Fruit fly (Drosophila melanogaster) whole organism, embryonic: ENCODE measurements around the gene CG15209.
A peak's percentile ranks its signal among the peaks of the same experiment; 100 is the strongest.

Experiments
- Adf1 ChIP-seq: fragments of 200-800 bp; sonication (Bioruptor generic); IDR thresholded peaks from 2 replicates; pipeline ENCODE4 v1.3.6; 2022; ENCODE audit warnings: missing biosample characterization, missing genetic modification characterization
- Atf-2 ChIP-seq: fragments of 200-800 bp; sonication (Bioruptor generic); optimal IDR thresholded peaks from 2 replicates; lab custom pipeline; 2016; ENCODE audit warnings: missing biosample characterization, missing genetic modification characterization
- BEAF-32 ChIP-seq: fragments of 200-800 bp; sonication (Bioruptor generic); optimal IDR thresholded peaks from 3 replicates; lab custom pipeline; 2017; ENCODE audit warnings: missing biosample characterization, missing genetic modification characterization, mild to moderate bottlenecking, moderate library complexity, missing genetic modification reagents
- Blimp-1 ChIP-seq: fragments of 200-800 bp; sonication (Bioruptor generic); optimal IDR thresholded peaks from 3 replicates; lab custom pipeline; 2018; ENCODE audit warnings: missing biosample characterization, missing genetic modification characterization, mild to moderate bottlenecking, moderate library complexity, missing genetic modification reagents
- CG10462 ChIP-seq: fragments of 200-800 bp; sonication (Bioruptor generic); optimal IDR thresholded peaks from 2 replicates; lab custom pipeline; 2016; ENCODE audit warnings: missing biosample characterization, missing genetic modification characterization
- CG11085 ChIP-seq: fragments of 200-800 bp; sonication (Bioruptor generic); IDR thresholded peaks from 2 replicates; pipeline ENCODE4 v1.3.6; 2022; ENCODE audit warnings: missing biosample characterization, missing genetic modification characterization
- CG12104 ChIP-seq: fragments of 200-800 bp; sonication (Bioruptor generic); optimal IDR thresholded peaks from 3 replicates; lab custom pipeline; 2016; ENCODE audit warnings: missing biosample characterization, missing genetic modification characterization
- CG17612 ChIP-seq: fragments of 200-800 bp; sonication (Bioruptor generic); IDR thresholded peaks from 2 replicates; pipeline ENCODE4 v1.3.6; 2022; ENCODE audit warnings: missing biosample characterization, missing genetic modification characterization
- CG1832 ChIP-seq: fragments of 200-800 bp; sonication (Bioruptor generic); optimal IDR thresholded peaks from 2 replicates; lab custom pipeline; 2017; ENCODE audit warnings: missing biosample characterization, mild to moderate bottlenecking, missing genetic modification characterization, inconsistent platforms
- CG34422 ChIP-seq: fragments of 200-800 bp; sonication (Bioruptor generic); IDR thresholded peaks from 3 replicates; pipeline ENCODE4 v1.3.6; 2022; ENCODE audit warnings: missing biosample characterization, missing genetic modification characterization
- CG3726 ChIP-seq: fragments of 200-800 bp; sonication (Bioruptor generic); IDR thresholded peaks from 3 replicates; pipeline ENCODE4, ENCODE4 v1.3.6; 2022; ENCODE audit warnings: missing biosample characterization, missing genetic modification characterization
- CG5245 ChIP-seq: fragments of 200-800 bp; sonication (Bioruptor generic); optimal IDR thresholded peaks from 3 replicates; lab custom pipeline; 2016; ENCODE audit warnings: missing biosample characterization, missing genetic modification characterization
- CG5953 ChIP-seq: fragments of 200-800 bp; sonication (Bioruptor generic); IDR thresholded peaks from 2 replicates; pipeline ENCODE4 v1.3.6; 2022; ENCODE audit warnings: missing biosample characterization, missing genetic modification characterization
- CG6254 ChIP-seq: fragments of 200-800 bp; sonication (Bioruptor generic); optimal IDR thresholded peaks from 3 replicates; lab custom pipeline; 2017; ENCODE audit warnings: mild to moderate bottlenecking, missing biosample characterization, missing genetic modification reagents, missing genetic modification characterization
- CG6272 ChIP-seq: fragments of 200-800 bp; sonication (Bioruptor generic); IDR thresholded peaks from 2 replicates; pipeline ENCODE4 v1.3.6; 2022; ENCODE audit warnings: missing biosample characterization, missing genetic modification characterization
- CTCF ChIP-seq: fragments of 200-800 bp; sonication (Bioruptor generic); optimal IDR thresholded peaks from 2 replicates; lab custom pipeline; 2017; ENCODE audit warnings: missing biosample characterization, mild to moderate bottlenecking, missing genetic modification characterization, moderate library complexity
- Chrac-16 ChIP-seq: fragments of 200-800 bp; sonication (Bioruptor generic); optimal IDR thresholded peaks from 3 replicates; lab custom pipeline; 2016; ENCODE audit warnings: missing biosample characterization, missing genetic modification characterization
- Deaf1 ChIP-seq: fragments of 200-800 bp; optimal IDR thresholded peaks from 3 replicates; lab custom pipeline; 2019; ENCODE audit warnings: missing biosample characterization, mild to moderate bottlenecking, missing genetic modification characterization, moderate library complexity
- E2f2 ChIP-seq: fragments of 200-800 bp; sonication (Bioruptor generic); IDR thresholded peaks from 2 replicates; pipeline ENCODE4 v1.3.6; 2022; ENCODE audit warnings: missing biosample characterization, missing genetic modification characterization
- Hmx ChIP-seq: fragments of 200-800 bp; sonication (Bioruptor generic); optimal IDR thresholded peaks from 2 replicates; lab custom pipeline; 2016; ENCODE audit warnings: missing biosample characterization, missing genetic modification characterization
- Jarid2 ChIP-seq: fragments of 200-800 bp; sonication (Bioruptor generic); optimal IDR thresholded peaks from 3 replicates; lab custom pipeline; 2017; ENCODE audit warnings: mild to moderate bottlenecking, missing biosample characterization, missing genetic modification reagents, missing genetic modification characterization
- NC2α ChIP-seq: fragments of 200-800 bp; sonication (Bioruptor generic); optimal IDR thresholded peaks from 2 replicates; lab custom pipeline; 2016; ENCODE audit warnings: missing biosample characterization, missing genetic modification characterization
- NC2β ChIP-seq: fragments of 200-800 bp; sonication (Bioruptor generic); optimal IDR thresholded peaks from 2 replicates; lab custom pipeline; 2016; ENCODE audit warnings: missing biosample characterization, missing genetic modification characterization
- Pdp1 ChIP-seq, 2 experiments: fragments of 200-800 bp; sonication (Bioruptor generic); optimal IDR thresholded peaks; 3 replicates each; lab custom pipeline; 2016; ENCODE audit warnings: missing biosample characterization in 2 of 2, missing genetic modification characterization in 2 of 2, mild to moderate bottlenecking in 1 of 2, moderate library complexity in 1 of 2
- Sin3A ChIP-seq: fragments of >200 bp; optimal IDR thresholded peaks from 2 replicates; lab custom pipeline; 2018
- Trl ChIP-seq, 3 experiments: fragments of >200 bp in 2 of 3; fragments of 200-800 bp in 1 of 3; sonication (Bioruptor generic) in 1 of 3; optimal IDR thresholded peaks; 2 replicates in 1 of 3; 3 replicates in 2 of 3; lab custom pipeline; 2016 to 2017; ENCODE audit warnings: missing biosample characterization in 1 of 3, missing genetic modification characterization in 1 of 3
- ab ChIP-seq: fragments of 200-800 bp; sonication (Bioruptor generic); optimal IDR thresholded peaks from 2 replicates; lab custom pipeline; 2016; ENCODE audit warnings: missing biosample characterization, missing genetic modification characterization
- ase ChIP-seq: fragments of 200-800 bp; sonication (Bioruptor generic); IDR thresholded peaks from 3 replicates; pipeline ENCODE4 v1.3.6; 2022; ENCODE audit warnings: missing biosample characterization, missing genetic modification characterization
- ato ChIP-seq: fragments of 200-800 bp; sonication (Bioruptor generic); IDR thresholded peaks from 2 replicates; pipeline ENCODE4 v1.3.6; 2022; ENCODE audit warnings: missing biosample characterization, missing genetic modification characterization; ENCODE audit not compliant: partially characterized antibody
- bbx ChIP-seq: fragments of 200-800 bp; sonication (Bioruptor generic); IDR thresholded peaks from 2 replicates; pipeline ENCODE4 v1.3.6; 2022; ENCODE audit warnings: missing biosample characterization, missing genetic modification characterization; ENCODE audit not compliant: partially characterized antibody
- cg ChIP-seq: fragments of 200-800 bp; sonication (Bioruptor generic); optimal IDR thresholded peaks from 3 replicates; lab custom pipeline; 2019; ENCODE audit warnings: missing biosample characterization, mild to moderate bottlenecking, missing genetic modification characterization, moderate library complexity
- chinmo ChIP-seq: fragments of 200-800 bp; sonication (Bioruptor generic); IDR thresholded peaks from 4 replicates; pipeline ENCODE4 v1.3.6; 2022; ENCODE audit warnings: missing biosample characterization, missing genetic modification characterization; ENCODE audit not compliant: partially characterized antibody
- croc ChIP-seq: fragments of 200-800 bp; sonication (Bioruptor generic); conservative IDR thresholded peaks from 3 replicates; pipeline ENCODE4 v1.3.6; 2022; ENCODE audit warnings: missing biosample characterization, missing genetic modification characterization
- crol ChIP-seq: fragments of 200-800 bp; sonication (Bioruptor generic); IDR thresholded peaks from 2 replicates; pipeline ENCODE4 v1.3.6; 2022; ENCODE audit warnings: missing biosample characterization, missing genetic modification characterization
- dati ChIP-seq: fragments of 200-800 bp; sonication (Bioruptor generic); IDR thresholded peaks from 2 replicates; pipeline ENCODE4 v1.3.6; 2022; ENCODE audit warnings: missing biosample characterization, missing genetic modification characterization
- gem ChIP-seq: fragments of 200-800 bp; sonication (Bioruptor generic); optimal IDR thresholded peaks from 2 replicates; lab custom pipeline; 2019; ENCODE audit warnings: missing biosample characterization, mild to moderate bottlenecking, missing genetic modification characterization, moderate library complexity
- hb ChIP-seq: fragments of 200-800 bp; sonication (Bioruptor generic); IDR thresholded peaks from 3 replicates; pipeline ENCODE4 v1.3.6; 2022; ENCODE audit warnings: missing biosample characterization, missing genetic modification characterization; ENCODE audit not compliant: partially characterized antibody
- hbn ChIP-seq: fragments of 200-800 bp; sonication (Bioruptor generic); IDR thresholded peaks from 2 replicates; pipeline ENCODE4 v1.3.6; 2022; ENCODE audit warnings: missing biosample characterization, missing genetic modification characterization; ENCODE audit not compliant: partially characterized antibody
- klu ChIP-seq: fragments of 200-800 bp; sonication (Bioruptor generic); IDR thresholded peaks from 2 replicates; pipeline ENCODE4 v1.3.6; 2022; ENCODE audit warnings: missing biosample characterization, missing genetic modification characterization
- luna ChIP-seq: fragments of 200-800 bp; sonication (Bioruptor generic); optimal IDR thresholded peaks from 2 replicates; lab custom pipeline; 2016; ENCODE audit warnings: missing biosample characterization, missing genetic modification characterization
- mld ChIP-seq: fragments of 200-800 bp; sonication (Bioruptor generic); IDR thresholded peaks from 3 replicates; pipeline ENCODE4 v1.3.6; 2022; ENCODE audit warnings: missing biosample characterization, missing genetic modification characterization; ENCODE audit not compliant: partially characterized antibody
- nerfin-1 ChIP-seq: fragments of 200-800 bp; sonication (Bioruptor generic); optimal IDR thresholded peaks from 3 replicates; lab custom pipeline; 2019; ENCODE audit warnings: missing biosample characterization, mild to moderate bottlenecking, missing genetic modification characterization, moderate library complexity
- odd ChIP-seq: fragments of 200-800 bp; sonication (Bioruptor generic); optimal IDR thresholded peaks from 2 replicates; lab custom pipeline; 2017; ENCODE audit warnings: missing biosample characterization, mild to moderate bottlenecking, missing genetic modification characterization
- org-1 ChIP-seq: fragments of 200-800 bp; sonication (Bioruptor generic); optimal IDR thresholded peaks from 2 replicates; lab custom pipeline; 2017; ENCODE audit warnings: missing biosample characterization, missing genetic modification characterization
- otp ChIP-seq: fragments of 200-800 bp; sonication (Bioruptor generic); IDR thresholded peaks from 3 replicates; pipeline ENCODE4, ENCODE4 v1.3.6; 2022; ENCODE audit warnings: missing biosample characterization, missing genetic modification characterization
- pros ChIP-seq: fragments of 200-800 bp; sonication (Bioruptor generic); optimal IDR thresholded peaks from 3 replicates; lab custom pipeline; 2019; ENCODE audit warnings: missing biosample characterization, mild to moderate bottlenecking, missing genetic modification characterization, moderate library complexity
- psq ChIP-seq: fragments of 200-800 bp; sonication (Bioruptor generic); optimal IDR thresholded peaks from 2 replicates; lab custom pipeline; 2017; ENCODE audit warnings: missing biosample characterization, missing genetic modification characterization
- slbo ChIP-seq: fragments of 200-800 bp; sonication (Bioruptor generic); IDR thresholded peaks from 2 replicates; pipeline ENCODE4 v1.3.6; 2022; ENCODE audit warnings: missing biosample characterization, missing genetic modification characterization
- tgo ChIP-seq: fragments of 200-800 bp; sonication (Bioruptor generic); IDR thresholded peaks from 3 replicates; pipeline ENCODE4 v1.3.6; 2022; ENCODE audit warnings: missing biosample characterization, missing genetic modification characterization
- unc-4 ChIP-seq: fragments of 200-800 bp; sonication (Bioruptor generic); IDR thresholded peaks from 2 replicates; pipeline ENCODE4 v1.3.6; 2022; ENCODE audit warnings: missing biosample characterization, missing genetic modification characterization; ENCODE audit not compliant: partially characterized antibody
- yki ChIP-seq: fragments of >200 bp; optimal IDR thresholded peaks from 3 replicates; lab custom pipeline; 2018
- z ChIP-seq: fragments of 200-800 bp; sonication (Bioruptor generic); IDR thresholded peaks from 3 replicates; pipeline ENCODE4 v1.3.6; 2022; ENCODE audit warnings: missing biosample characterization, missing genetic modification characterization

CG15209 gene

dm6 chrX:10823441-10823818 is 18.6 kb upstream of the CG15209 start:
- TF ChIP-seq slbo (GFP tag; lab: Robert Waterston, UW) (no peak), hb (no peak), hbn (no peak), org-1 (GFP tag; lab: Kevin White, UChicago) (no peak), CG10462 (GFP tag; lab: Kevin White, UChicago) (no peak), Pdp1 (GFP tag; optimal IDR thresholded peaks at IDR 0.05; lab: Kevin White, UChicago) (no peak), Trl (optimal IDR thresholded peaks at IDR 0.05; lab: Kevin White, UChicago) (peak; percentile 63 to 92), Trl (GFP tag; optimal IDR thresholded peaks at IDR 0.05; lab: Kevin White, UChicago) (no peak), ab (GFP tag; lab: Kevin White, UChicago) (no peak), bbx (GFP tag; lab: Robert Waterston, UW) (peak; percentile 26; the same call in 1 of the 2 replicates), CG6254 (GFP tag; lab: Kevin White, UChicago) (no peak), NC2β (no peak), CG12104 (no peak), CG5245 (GFP tag; lab: Kevin White, UChicago) (no peak), tgo (no peak), odd (no peak), crol (GFP tag; lab: Robert Waterston, UW) (peak; percentile 53), Atf-2 (GFP tag; lab: Kevin White, UChicago) (no peak), Chrac-16 (GFP tag; lab: Kevin White, UChicago) (no peak), z (GFP tag; lab: Robert Waterston, UW) (peak; percentile 84), psq (GFP tag; lab: Kevin White, UChicago) (peak; percentile 86), CG11085 (no peak), chinmo (GFP tag; lab: Robert Waterston, UW) (0 out of 4 replicates have a peak, but pooled peaks have one; percentile 11), pros (GFP tag; lab: Kevin White, UChicago) (peak; percentile 90), yki (lab: Kevin White, UChicago) (peak; percentile 70), dati (GFP tag; lab: Robert Waterston, UW) (no peak), CG34422 (no peak), Adf1 (peak; percentile 92), otp (GFP tag; lab: Robert Waterston, UW) (no peak), Blimp-1 (GFP tag; lab: Kevin White, UChicago) (no peak), ato (no peak)

DNA sequence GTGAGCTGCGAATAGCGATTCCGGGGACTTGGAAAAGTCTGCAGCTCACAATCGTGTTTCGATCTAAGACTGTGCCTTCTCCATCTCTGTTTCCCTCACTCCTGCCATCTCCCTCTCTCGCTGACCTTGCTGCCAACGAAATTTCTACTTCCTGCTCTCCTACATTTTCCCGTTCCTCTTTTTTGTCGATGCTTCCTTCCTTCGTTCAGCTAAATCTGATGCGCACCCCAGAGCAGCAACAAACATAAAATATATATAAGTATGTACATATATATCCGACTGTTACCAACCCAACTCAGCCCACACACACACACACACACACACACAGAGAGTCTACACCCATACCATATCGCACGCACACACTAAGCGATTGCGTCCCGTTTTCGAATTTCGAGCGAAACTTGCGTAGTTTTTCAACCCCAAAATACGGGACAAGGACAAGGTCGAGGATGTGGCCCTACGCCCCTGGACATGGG is 17.7 kb upstream of the CG15209 start, which contains the start of gene Imp:
Gene Imp (minus strand): TSS at position 51 of the 476 bp plus-strand sequence.
- no peak for TF ChIP-seq klu
- TF ChIP-seq CG17612 (GFP tag; lab: Robert Waterston, UW), result no peak
- no peak for TF ChIP-seq Jarid2 (GFP tag; lab: Kevin White, UChicago)
- TF ChIP-seq cg (GFP tag; lab: Kevin White, UChicago), result peak; percentile 69
- no peak for TF ChIP-seq CG3726 (GFP tag; lab: Robert Waterston, UW)
- TF ChIP-seq gem (tag; lab: Kevin White, UChicago), result no peak
- no peak for TF ChIP-seq NC2β
- no peak for TF ChIP-seq nerfin-1 (tag; lab: Kevin White, UChicago)
- TF ChIP-seq Chrac-16 (GFP tag; lab: Kevin White, UChicago), result no peak
- no peak for TF ChIP-seq luna
- no peak for TF ChIP-seq Hmx
- no peak for TF ChIP-seq BEAF-32 (GFP tag; lab: Kevin White, UChicago)
- TF ChIP-seq unc-4 (GFP tag; lab: Robert Waterston, UW), result no peak
- peak; percentile 74 for TF ChIP-seq pros (GFP tag; lab: Kevin White, UChicago)
- TF ChIP-seq Adf1, result peak; percentile 10; the same call in 1 of the 2 replicates
- TF ChIP-seq CG6272 (GFP tag; lab: Robert Waterston, UW), result no peak
- no peak for TF ChIP-seq Deaf1 (tag; lab: Kevin White, UChicago)
- no peak for TF ChIP-seq NC2α (GFP tag; lab: Kevin White, UChicago)
- TF ChIP-seq CG5953 (GFP tag; lab: Robert Waterston, UW), result no peak
- TF ChIP-seq otp (GFP tag; lab: Robert Waterston, UW), result no peak
- no peak for TF ChIP-seq croc (GFP tag; lab: Robert Waterston, UW)
- TF ChIP-seq E2f2, result no peak
- TF ChIP-seq mld (GFP tag; lab: Robert Waterston, UW), result no peak
- peak; percentile 48 for TF ChIP-seq CG1832 (GFP tag; lab: Kevin White, UChicago)
- no peak for TF ChIP-seq CTCF (GFP tag; lab: Kevin White, UChicago)
- no peak for TF ChIP-seq ase (GFP tag; lab: Robert Waterston, UW)
- TF ChIP-seq Sin3A (lab: Kevin White, UChicago), result no peak
